Fruit fly (Drosophila melanogaster) whole organism, adult: ENCODE data around the gene btz.

Experiments used
- CG11617 ChIP-seq: fragments of 200-800 bp; sonication (Bioruptor generic); optimal IDR thresholded peaks from 2 replicates; lab custom pipeline; 2017; ENCODE audit warnings: mild to moderate bottlenecking, missing biosample characterization, missing genetic modification reagents, missing genetic modification characterization
- CG12768 ChIP-seq: fragments of 200-800 bp; sonication (Bioruptor generic); optimal IDR thresholded peaks from 2 replicates; lab custom pipeline; 2017; ENCODE audit warnings: missing biosample characterization, missing genetic modification characterization, mild to moderate bottlenecking, moderate library complexity, missing genetic modification reagents
- cic ChIP-seq: fragments of 200-800 bp; sonication (Bioruptor generic); optimal IDR thresholded peaks from 2 replicates; lab custom pipeline; 2017; ENCODE audit warnings: missing biosample characterization, mild to moderate bottlenecking, missing genetic modification characterization, moderate library complexity

- TF ChIP-seq CG11617 (GFP tag; lab: Kevin White, UChicago) (no peak), cic (GFP tag; lab: Kevin White, UChicago) (no peak), CG12768 (no peak)
Measured at dm6 chr3R:27661389-27661788, 38.8 kb upstream of the btz start.
